Fruit fly (Drosophila melanogaster): Measurements from ENCODE around the gene Gr10b.
A peak's percentile ranks its signal among the peaks of the same experiment; 100 is the strongest.

Gene Gr10b

dm6 chrX:11423277-11423717, 10.3 kb upstream of the Gr10b start (continued):
- TF ChIP-seq CG7987 (GFP tag; optimal IDR thresholded peaks at IDR 0.05): peak; percentile 74
- peak; percentile 79 for TF ChIP-seq CG12155 (GFP tag; optimal IDR thresholded peaks at IDR 0.05)
- TF ChIP-seq CG32772 (GFP tag; IDR thresholded peaks at IDR 0.05): peak; percentile 85

- TF ChIP-seq Med (GFP tag) (peak; percentile 38), Doc3 (GFP tag; IDR thresholded peaks at IDR 0.05; ENCODE audit: partially characterized antibody) (no peak)
Observed at dm6 chrX:11422532-11422931, 9.5 kb upstream of the Gr10b start, which contains the start of gene Gs2. Gene Gs2 (plus strand): TSS chrX:11422832.

dm6 chrX:11422071-11422470, 9.1 kb upstream of the Gr10b start:
- TF ChIP-seq CG2712 (tag; optimal IDR thresholded peaks at IDR 0.05): no peak
- no peak for TF ChIP-seq Gug (GFP tag; IDR thresholded peaks at IDR 0.05)
- TF ChIP-seq oc (tag; optimal IDR thresholded peaks at IDR 0.05): no peak
- TF ChIP-seq Ptx1 (GFP tag; IDR thresholded peaks at IDR 0.05): 0 out of 2 replicates have a peak, but pooled peaks have one; percentile 14
- no peak for TF ChIP-seq NC2β (GFP tag; optimal IDR thresholded peaks at IDR 0.05)
- TF ChIP-seq zfh2 (GFP tag; optimal IDR thresholded peaks at IDR 0.05): no peak
- no peak for TF ChIP-seq Dfd (GFP tag; optimal IDR thresholded peaks at IDR 0.05)
- TF ChIP-seq CG2199 (GFP tag; IDR thresholded peaks at IDR 0.05): no peak
- no peak for TF ChIP-seq gro (GFP tag; optimal IDR thresholded peaks at IDR 0.05)
- TF ChIP-seq CG9437 (GFP tag; optimal IDR thresholded peaks at IDR 0.05): peak; percentile 0
- no peak for TF ChIP-seq gfzf (GFP tag; optimal IDR thresholded peaks at IDR 0.05)
- no peak for TF ChIP-seq CG11723 (GFP tag; optimal IDR thresholded peaks at IDR 0.05)
- TF ChIP-seq btn (GFP tag; optimal IDR thresholded peaks at IDR 0.05): no peak
- TF ChIP-seq dan (GFP tag; IDR thresholded peaks at IDR 0.05): no peak
- TF ChIP-seq CG10654 (GFP tag; optimal IDR thresholded peaks at IDR 0.05): no peak
- no peak for TF ChIP-seq Bgb (GFP tag; IDR thresholded peaks at IDR 0.05; ENCODE audit: partially characterized antibody)
- 0 out of 2 replicates have a peak, but pooled peaks have one; percentile 7 for TF ChIP-seq NFAT (GFP tag; IDR thresholded peaks at IDR 0.05)
- TF ChIP-seq ken (GFP tag; IDR thresholded peaks at IDR 0.05): no peak
- TF ChIP-seq p53 (GFP tag; optimal IDR thresholded peaks at IDR 0.05): no peak
- no peak for TF ChIP-seq CG17385 (GFP tag; optimal IDR thresholded peaks at IDR 0.05)
- TF ChIP-seq sens (GFP tag): peak; percentile 1
- TF ChIP-seq pan (optimal IDR thresholded peaks at IDR 0.05): no peak
- no peak for TF ChIP-seq pan (GFP tag; optimal IDR thresholded peaks at IDR 0.05 in 1 of 2, IDR thresholded peaks at IDR 0.05 in 1 of 2)
- TF ChIP-seq insv (GFP tag; optimal IDR thresholded peaks at IDR 0.05): no peak
- no peak for TF ChIP-seq Dek (tag; optimal IDR thresholded peaks at IDR 0.05)
- TF ChIP-seq CG6254 (GFP tag; optimal IDR thresholded peaks at IDR 0.05): no peak
- TF ChIP-seq Dll (GFP tag; IDR thresholded peaks at IDR 0.05; ENCODE audit: partially characterized antibody): no peak
- TF ChIP-seq CG11398 (GFP tag; optimal IDR thresholded peaks at IDR 0.05): no peak
- no peak for TF ChIP-seq peb (GFP tag; IDR thresholded peaks at IDR 0.05)
- no peak for TF ChIP-seq Hr3 (GFP tag; optimal IDR thresholded peaks at IDR 0.05)
- no peak for TF ChIP-seq crol (GFP tag; IDR thresholded peaks at IDR 0.05)
- no peak for TF ChIP-seq sc (optimal IDR thresholded peaks at IDR 0.05)
- no peak for TF ChIP-seq sc (GFP tag; optimal IDR thresholded peaks at IDR 0.05)
- TF ChIP-seq Aef1 (GFP tag; IDR thresholded peaks at IDR 0.05): no peak
- TF ChIP-seq CG2889 (GFP tag; IDR thresholded peaks at IDR 0.05): no peak
- no peak for TF ChIP-seq CG18764 (GFP tag; optimal IDR thresholded peaks at IDR 0.05)
- TF ChIP-seq slp2 (GFP tag; optimal IDR thresholded peaks at IDR 0.05): no peak
- no peak for TF ChIP-seq aop (GFP tag; IDR thresholded peaks at IDR 0.05)
- no peak for TF ChIP-seq ci (GFP tag; IDR thresholded peaks at IDR 0.05)
- TF ChIP-seq CG6272 (GFP tag; IDR thresholded peaks at IDR 0.05): no peak
- peak; percentile 37; the same call in 1 of the 2 replicates for TF ChIP-seq Rfx (GFP tag; IDR thresholded peaks at IDR 0.05)
- TF ChIP-seq B-H2 (GFP tag; optimal IDR thresholded peaks at IDR 0.05): no peak
- TF ChIP-seq CG7839 (tag; optimal IDR thresholded peaks at IDR 0.05): peak; percentile 4
- TF ChIP-seq tll (GFP tag; optimal IDR thresholded peaks at IDR 0.05): no peak
